Worm (Caenorhabditis elegans): ENCODE data around the gene C27D6.11.
A peak's percentile ranks its signal among the peaks of the same experiment; 100 is the strongest.

Gene C27D6.11

ce11 chrII:5163283-5163682, 2.3 kb upstream of the C27D6.11 start, which contains the start of gene srb-5:
srb-5 (minus strand) TSS chrII:5163383.
- no peak for TF ChIP-seq nhr-76 (tag; optimal IDR thresholded peaks at IDR 0.05)
- TF ChIP-seq zfp-3 (GFP tag; conservative IDR thresholded peaks at IDR 0.05): no peak
- TF ChIP-seq tag-97 (GFP tag; IDR thresholded peaks at IDR 0.05): no peak
- TF ChIP-seq zip-2 (tag; optimal IDR thresholded peaks at IDR 0.05): no peak
- TF ChIP-seq nhr-10 (tag; optimal IDR thresholded peaks at IDR 0.05): no peak
- TF ChIP-seq ceh-62 (tag; optimal IDR thresholded peaks at IDR 0.05): no peak

ce11 chrII:5158774-5159173, 2.2 kb downstream of the C27D6.11 start, which contains the start of gene F58A6.9:
F58A6.9 (minus strand) TSS chrII:5158874.
- 0 out of 2 replicates have a peak, but pooled peaks have one; percentile 34 for TF ChIP-seq F26F4.8 (GFP tag; conservative IDR thresholded peaks at IDR 0.05)

ce11 chrII:5157525-5157924, 3.5 kb downstream of the C27D6.11 start, which contains the start of gene srb-13:
srb-13 (minus strand) TSS chrII:5157625.
- TF ChIP-seq set-16 (GFP tag; IDR thresholded peaks at IDR 0.05): no peak
- TF ChIP-seq zfp-3 (GFP tag; conservative IDR thresholded peaks at IDR 0.05): no peak
- TF ChIP-seq cey-2 (tag; optimal IDR thresholded peaks at IDR 0.05; ENCODE audit: borderline replicate concordance, insufficient read depth): no peak
- no peak for TF ChIP-seq php-3 (GFP tag; IDR thresholded peaks at IDR 0.05)
- TF ChIP-seq nhr-6 (tag; optimal IDR thresholded peaks at IDR 0.05): no peak
- TF ChIP-seq dpl-1 (GFP tag; optimal IDR thresholded peaks at IDR 0.05): no peak
- TF ChIP-seq daf-19 (GFP tag; conservative IDR thresholded peaks at IDR 0.05): no peak
- no peak for TF ChIP-seq aly-2 (tag; optimal IDR thresholded peaks at IDR 0.05)
- no peak for TF ChIP-seq daf-16 (GFP tag; optimal IDR thresholded peaks at IDR 0.05)
- TF ChIP-seq daf-16 (tag; optimal IDR thresholded peaks at IDR 0.05): no peak
- TF ChIP-seq egl-43 (GFP tag; IDR thresholded peaks at IDR 0.05): no peak
- TF ChIP-seq hlh-11 (tag; optimal IDR thresholded peaks at IDR 0.05): no peak
- TF ChIP-seq dmd-6 (GFP tag; IDR thresholded peaks at IDR 0.05): no peak
- no peak for TF ChIP-seq D1046.2 (GFP tag; IDR thresholded peaks at IDR 0.05)
- TF ChIP-seq ztf-11 (tag; optimal IDR thresholded peaks at IDR 0.05): no peak
- no peak for TF ChIP-seq dve-1 (tag; optimal IDR thresholded peaks at IDR 0.05; ENCODE audit: insufficient read depth)
- no peak for TF ChIP-seq nhr-42 (GFP tag; IDR thresholded peaks at IDR 0.05)
- no peak for TF ChIP-seq ZK546.5 (tag; optimal IDR thresholded peaks at IDR 0.05)
- no peak for TF ChIP-seq nhr-28 (tag; optimal IDR thresholded peaks at IDR 0.05)
- no peak for TF ChIP-seq nhr-11 (tag; optimal IDR thresholded peaks at IDR 0.05)
- no peak for TF ChIP-seq jun-1 (tag; optimal IDR thresholded peaks at IDR 0.05)

- TF ChIP-seq ceh-62 (tag; optimal IDR thresholded peaks at IDR 0.05): no peak
- no peak for TF ChIP-seq Y105C5A.15 (GFP tag; IDR thresholded peaks at IDR 0.05)
- no peak for TF ChIP-seq daf-12 (tag; optimal IDR thresholded peaks at IDR 0.05)
- TF ChIP-seq nhr-41 (GFP tag; IDR thresholded peaks at IDR 0.05): no peak
- no peak for TF ChIP-seq hmg-1.1 (GFP tag; IDR thresholded peaks at IDR 0.05)
- TF ChIP-seq attf-4 (tag; optimal IDR thresholded peaks at IDR 0.05): no peak
- TF ChIP-seq fos-1 (tag; optimal IDR thresholded peaks at IDR 0.05): no peak
- no peak for TF ChIP-seq nhr-10 (tag; optimal IDR thresholded peaks at IDR 0.05)
- no peak for TF ChIP-seq spr-1 (tag; optimal IDR thresholded peaks at IDR 0.05)
- no peak for TF ChIP-seq mxl-3 (GFP tag; optimal IDR thresholded peaks at IDR 0.05)
Observed at ce11 chrII:5156983-5157382, 4.0 kb downstream of the C27D6.11 start, which contains the start of gene msp-45. msp-45 (minus strand) TSS chrII:5157083.

- TF ChIP-seq ceh-20 (GFP tag; IDR thresholded peaks at IDR 0.05) (no peak), pha-4 (GFP tag; IDR thresholded peaks at IDR 0.05) (no peak), pha-4 (tag; optimal IDR thresholded peaks at IDR 0.05) (no peak), mdl-1 (tag; optimal IDR thresholded peaks at IDR 0.05) (no peak), unc-130 (GFP tag; optimal IDR thresholded peaks at IDR 0.05) (no peak), spr-1 (tag; optimal IDR thresholded peaks at IDR 0.05) (no peak), nhr-10 (tag; optimal IDR thresholded peaks at IDR 0.05) (no peak), lin-1 (GFP tag; IDR thresholded peaks at IDR 0.05) (no peak), aly-2 (tag; optimal IDR thresholded peaks at IDR 0.05) (no peak), D1046.2 (GFP tag; IDR thresholded peaks at IDR 0.05) (no peak), ztf-7 (tag; optimal IDR thresholded peaks at IDR 0.05) (no peak), nhr-41 (GFP tag; IDR thresholded peaks at IDR 0.05) (no peak), dmd-6 (GFP tag; IDR thresholded peaks at IDR 0.05) (no peak), Y48G9A.11 (GFP tag; IDR thresholded peaks at IDR 0.05) (no peak), nhr-77 (tag; optimal IDR thresholded peaks at IDR 0.05) (no peak), lin-15B (tag; optimal IDR thresholded peaks at IDR 0.05) (no peak), snpc-4 (tag; optimal IDR thresholded peaks at IDR 0.05) (no peak), zip-11 (GFP tag; IDR thresholded peaks at IDR 0.05) (no peak)
Observed at ce11 chrII:5154540-5154939, 6.5 kb downstream of the C27D6.11 start, which contains the start of gene srb-12. srb-12 (minus strand) TSS chrII:5154640.
